Worm (Caenorhabditis elegans): ENCODE data around the gene srw-12.
"Not testable (repeated sequence)": the region's sequence is repeated elsewhere in the genome, so short reads cannot be mapped to it uniquely, and the experiment has no call there.

The srw-12 gene

ce11 chrV:15215175-15215574 lies 23.3 kb downstream of the srw-12 start, which contains the start of gene sri-26:
Gene sri-26 (plus strand): TSS chrV:15215475.
- TF ChIP-seq dao-5, him-1, W03F9.2 (tag; optimal IDR thresholded peaks at IDR 0.05): not testable (repeated sequence)

ce11 chrV:15211869-15212268 lies 26.6 kb downstream of the srw-12 start, which contains the start of gene sri-24:
Gene sri-24 (plus strand): TSS chrV:15212169.
- not testable (repeated sequence) for TF ChIP-seq dao-5, him-1, W03F9.2 (tag; optimal IDR thresholded peaks at IDR 0.05)

ce11 chrV:15207681-15208080 lies 30.8 kb downstream of the srw-12 start, which contains the start of gene C41G6.12:
Gene C41G6.12 (minus strand): TSS chrV:15207781.
- not testable (repeated sequence) for TF ChIP-seq dao-5, W03F9.2, him-1 (tag; optimal IDR thresholded peaks at IDR 0.05)

- TF ChIP-seq him-1 (tag; optimal IDR thresholded peaks at IDR 0.05) (no peak), dao-5 (tag; optimal IDR thresholded peaks at IDR 0.05) (no peak), W03F9.2 (tag; optimal IDR thresholded peaks at IDR 0.05) (no peak)
Measured at ce11 chrV:15199768-15200167, 38.7 kb downstream of the srw-12 start, which contains the start of gene Y75B12B.10. Gene Y75B12B.10 (plus strand): TSS chrV:15200068.

ce11 chrV:15197955-15198354 lies 40.5 kb downstream of the srw-12 start, which contains the start of gene srw-1:
Gene srw-1 (plus strand): TSS chrV:15198255.
- TF ChIP-seq W03F9.2 (tag; optimal IDR thresholded peaks at IDR 0.05) (no peak), him-1 (tag; optimal IDR thresholded peaks at IDR 0.05) (no peak), dao-5 (tag; optimal IDR thresholded peaks at IDR 0.05) (no peak)

- TF ChIP-seq dao-5 (tag; optimal IDR thresholded peaks at IDR 0.05) (no peak), W03F9.2 (tag; optimal IDR thresholded peaks at IDR 0.05) (no peak), him-1 (tag; optimal IDR thresholded peaks at IDR 0.05) (no peak)
Measured at ce11 chrV:15193909-15194308, 44.5 kb downstream of the srw-12 start, which contains the start of gene Y75B12B.13. Gene Y75B12B.13 (minus strand): TSS chrV:15194009.

ce11 chrV:15192377-15192776 lies 46.1 kb downstream of the srw-12 start, which contains the start of gene plc-2:
Gene plc-2 (plus strand): TSS chrV:15192572.
- TF ChIP-seq W03F9.2 (tag; optimal IDR thresholded peaks at IDR 0.05) (no peak), dao-5 (tag; optimal IDR thresholded peaks at IDR 0.05) (no peak), him-1 (tag; optimal IDR thresholded peaks at IDR 0.05) (no peak)

- TF ChIP-seq W03F9.2 (tag; optimal IDR thresholded peaks at IDR 0.05) (no peak), him-1 (tag; optimal IDR thresholded peaks at IDR 0.05) (no peak), dao-5 (tag; optimal IDR thresholded peaks at IDR 0.05) (no peak)
Measured at ce11 chrV:15191971-15192370, 46.5 kb downstream of the srw-12 start.

ce11 chrV:15190903-15191302 lies 47.5 kb downstream of the srw-12 start, which contains the start of gene Y75B12B.11:
Gene Y75B12B.11 (plus strand): TSS chrV:15191296.
- TF ChIP-seq dao-5 (tag; optimal IDR thresholded peaks at IDR 0.05) (peak; percentile 95), him-1 (tag; optimal IDR thresholded peaks at IDR 0.05) (no peak), W03F9.2 (tag; optimal IDR thresholded peaks at IDR 0.05) (peak; percentile 43)

ce11 chrV:15189567-15189966 lies 48.9 kb downstream of the srw-12 start, which contains the start of gene cyn-3:
Gene cyn-3 (plus strand): TSS chrV:15189927.
- TF ChIP-seq dao-5 (tag; optimal IDR thresholded peaks at IDR 0.05): no peak
- no peak for TF ChIP-seq him-1 (tag; optimal IDR thresholded peaks at IDR 0.05)
- peak; percentile 92 for TF ChIP-seq W03F9.2 (tag; optimal IDR thresholded peaks at IDR 0.05)

Data from whole organism, L4/young adult.